Worm (Caenorhabditis elegans) whole organism, mixed stage, embryonic: Measurements from ENCODE around the gene F49H6.15.

Experiments used
- elt-1 ChIP-seq: sonication (generic microtip); optimal IDR thresholded peaks from 2 replicates; lab custom pipeline; 2017; ENCODE audit warnings: missing genetic modification characterization, mild to moderate bottlenecking, missing compliant biosample characterization, antibody characterized with exemption, moderate library complexity, borderline replicate concordance; ENCODE audit not compliant: insufficient read depth
- ham-2 ChIP-seq: fragments of 200-800 bp; sonication (Bioruptor generic); optimal IDR thresholded peaks from 2 replicates; lab custom pipeline; 2018; ENCODE audit warnings: mild to moderate bottlenecking, missing genetic modification characterization, missing compliant biosample characterization
- unc-62 ChIP-seq: fragments of 150-350 bp; optimal IDR thresholded peaks from 2 replicates; lab custom pipeline; 2014; ENCODE audit warnings: missing biosample characterization, missing genetic modification reagents, missing genetic modification characterization

- TF ChIP-seq ham-2 (GFP tag; lab: Kevin White, UChicago): no peak
- TF ChIP-seq elt-1 (tag; lab: Kevin White, UChicago): no peak
- no peak for TF ChIP-seq unc-62 (GFP tag; lab: Kevin White, UChicago)
These were observed 9.7 kb upstream of the F49H6.15 start, which contains the start of gene srz-94 for ce11 chrV:17035850-17036249.
